Worm (Caenorhabditis elegans): ENCODE results near the gene F58F9.3.

DNA sequence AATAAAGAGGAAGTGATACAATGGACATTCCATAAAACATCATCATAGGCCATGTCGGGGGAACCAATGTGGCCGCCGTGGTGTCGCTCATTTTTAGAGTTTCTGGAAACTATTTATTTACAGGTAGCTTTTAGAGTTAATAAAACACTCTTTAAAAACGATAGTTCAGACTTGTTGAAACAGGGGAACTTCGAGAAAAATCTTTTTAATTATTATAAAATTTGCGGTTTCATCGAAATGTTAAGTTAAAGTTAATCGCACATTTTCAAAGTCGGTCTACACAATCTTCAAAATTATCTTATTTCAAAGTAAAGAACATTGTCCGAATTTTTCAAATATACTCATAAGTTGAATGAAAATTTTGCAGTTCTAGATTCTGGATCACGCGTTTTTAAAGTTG lies 51.2 kb downstream of the F58F9.3 start, which contains the start of gene ops-1:
- TF ChIP-seq snpc-4 (tag; optimal IDR thresholded peaks at IDR 0.05) (no peak), F44E2.7 (GFP tag; IDR thresholded peaks at IDR 0.05) (no peak), spr-3 (GFP tag; optimal IDR thresholded peaks at IDR 0.05) (no peak)

Data from whole organism, L4 larva.